Fruit fly (Drosophila melanogaster) whole organism, embryonic: ENCODE measurements around the gene rno.

Experiments used
- Adf1 ChIP-seq: fragments of 200-800 bp; sonication (Bioruptor generic); IDR thresholded peaks from 2 replicates; pipeline ENCODE4 v1.3.6; 2022; ENCODE audit warnings: missing biosample characterization, missing genetic modification characterization
- Atf-2 ChIP-seq: fragments of 200-800 bp; sonication (Bioruptor generic); optimal IDR thresholded peaks from 2 replicates; lab custom pipeline; 2016; ENCODE audit warnings: missing biosample characterization, missing genetic modification characterization
- CG10565 ChIP-seq: fragments of 200-800 bp; sonication (Bioruptor generic); optimal IDR thresholded peaks from 3 replicates; lab custom pipeline; 2016; ENCODE audit warnings: missing biosample characterization, mild to moderate bottlenecking, missing genetic modification characterization
- CG10959 ChIP-seq: fragments of 200-800 bp; sonication (Bioruptor generic); IDR thresholded peaks from 2 replicates; pipeline ENCODE4 v1.3.6; 2022; ENCODE audit warnings: missing biosample characterization, missing genetic modification characterization
- CG12071 ChIP-seq: fragments of 200-800 bp; sonication (Bioruptor generic); optimal IDR thresholded peaks from 3 replicates; lab custom pipeline; 2018; ENCODE audit warnings: missing biosample characterization, mild to moderate bottlenecking, missing genetic modification characterization
- CG1233 ChIP-seq: fragments of 200-800 bp; sonication (Bioruptor generic); optimal IDR thresholded peaks from 4 replicates; lab custom pipeline; 2018; ENCODE audit warnings: missing biosample characterization, mild to moderate bottlenecking, missing genetic modification characterization
- CG13624 ChIP-seq: fragments of 200-800 bp; sonication (Bioruptor generic); optimal IDR thresholded peaks from 2 replicates; lab custom pipeline; 2016; ENCODE audit warnings: missing biosample characterization, missing genetic modification characterization
- CG14050 ChIP-seq: fragments of 200-800 bp; sonication (Bioruptor generic); IDR thresholded peaks from 3 replicates; pipeline ENCODE4 v1.3.6; 2022; ENCODE audit warnings: missing biosample characterization, missing genetic modification characterization
- CG1647 ChIP-seq: fragments of 200-800 bp; sonication (Bioruptor generic); optimal IDR thresholded peaks from 3 replicates; lab custom pipeline; 2016; ENCODE audit warnings: missing biosample characterization, missing genetic modification characterization
- CG2678 ChIP-seq: fragments of 200-800 bp; sonication (Bioruptor generic); optimal IDR thresholded peaks from 3 replicates; lab custom pipeline; 2019; ENCODE audit warnings: missing biosample characterization, mild to moderate bottlenecking, missing genetic modification characterization, moderate library complexity
- CG30431 ChIP-seq: fragments of 200-800 bp; sonication (Bioruptor generic); optimal IDR thresholded peaks from 2 replicates; lab custom pipeline; 2017; ENCODE audit warnings: missing biosample characterization, missing genetic modification characterization
- CG3407 ChIP-seq: fragments of 200-800 bp; sonication (Bioruptor generic); optimal IDR thresholded peaks from 2 replicates; lab custom pipeline; 2018; ENCODE audit warnings: missing biosample characterization, mild to moderate bottlenecking, missing genetic modification characterization
- CG42726 ChIP-seq: fragments of 200-800 bp; sonication (Bioruptor generic); IDR thresholded peaks from 2 replicates; pipeline ENCODE4 v1.3.6; 2022; ENCODE audit warnings: missing biosample characterization, missing genetic modification characterization; ENCODE audit not compliant: partially characterized antibody
- CG4328 ChIP-seq: fragments of 200-800 bp; sonication (Bioruptor generic); optimal IDR thresholded peaks from 3 replicates; lab custom pipeline; 2017; ENCODE audit warnings: missing biosample characterization, missing genetic modification reagents, missing genetic modification characterization
- CG4730 ChIP-seq: fragments of 200-800 bp; sonication (Bioruptor generic); IDR thresholded peaks from 2 replicates; pipeline ENCODE4 v1.3.6; 2022; ENCODE audit warnings: missing biosample characterization, missing genetic modification characterization
- CG6813 ChIP-seq: fragments of 200-800 bp; sonication (Bioruptor generic); optimal IDR thresholded peaks from 2 replicates; lab custom pipeline; 2017; ENCODE audit warnings: missing biosample characterization, missing genetic modification characterization, mild to moderate bottlenecking, moderate library complexity, missing genetic modification reagents
- CG8281 ChIP-seq: fragments of 200-800 bp; sonication (Bioruptor generic); optimal IDR thresholded peaks from 2 replicates; lab custom pipeline; 2018; ENCODE audit warnings: missing biosample characterization, mild to moderate bottlenecking, missing genetic modification characterization, moderate library complexity
- CG8290 ChIP-seq, 3 experiments: fragments of 200-800 bp; sonication (Bioruptor generic); optimal IDR thresholded peaks; 2 replicates each; lab custom pipeline; 2016 to 2019; ENCODE audit warnings: missing biosample characterization in 3 of 3, missing genetic modification characterization in 3 of 3, mild to moderate bottlenecking in 2 of 3, moderate library complexity in 1 of 3
- D ChIP-seq, 2 experiments: fragments of 200-800 bp in 1 of 2; fragments of >200 bp in 1 of 2; sonication (Bioruptor generic) in 1 of 2; optimal IDR thresholded peaks; 2 replicates in 1 of 2; 3 replicates in 1 of 2; lab custom pipeline; 2017; ENCODE audit warnings: mild to moderate bottlenecking in 1 of 2, missing biosample characterization in 1 of 2, missing genetic modification characterization in 1 of 2, missing genetic modification reagents in 1 of 2
- Dfd ChIP-seq, 2 experiments: fragments of >200 bp; optimal IDR thresholded peaks; 2 replicates each; lab custom pipeline; 2017; ENCODE audit warnings: missing biosample characterization in 2 of 2, missing genetic modification characterization in 2 of 2
- Dip3 ChIP-seq: fragments of 200-800 bp; sonication (Bioruptor generic); optimal IDR thresholded peaks from 3 replicates; lab custom pipeline; 2016; ENCODE audit warnings: missing biosample characterization, missing genetic modification characterization
- Doc2 ChIP-seq: fragments of 200-800 bp; sonication (Bioruptor generic); IDR thresholded peaks from 2 replicates; pipeline ENCODE4 v1.3.6; 2022; ENCODE audit warnings: missing biosample characterization, missing genetic modification characterization
- HHEX ChIP-seq: fragments of 200-800 bp; sonication (Bioruptor generic); optimal IDR thresholded peaks from 3 replicates; lab custom pipeline; 2017; ENCODE audit warnings: missing biosample characterization, mild to moderate bottlenecking, missing genetic modification characterization, missing genetic modification reagents
- Mrtf ChIP-seq: fragments of 200-800 bp; sonication (Bioruptor generic); IDR thresholded peaks from 3 replicates; pipeline ENCODE4 v1.3.6; 2022; ENCODE audit warnings: missing biosample characterization, missing genetic modification characterization
- Myb ChIP-seq: fragments of 200-800 bp; sonication (Bioruptor generic); optimal IDR thresholded peaks from 2 replicates; lab custom pipeline; 2016; ENCODE audit warnings: missing biosample characterization, missing genetic modification characterization
- NFAT ChIP-seq: fragments of 200-800 bp; sonication (Bioruptor generic); IDR thresholded peaks from 2 replicates; pipeline ENCODE4 v1.3.6; 2022; ENCODE audit warnings: missing biosample characterization, missing genetic modification characterization
- Nf-YC ChIP-seq: fragments of 200-800 bp; optimal IDR thresholded peaks from 3 replicates; lab custom pipeline; 2019; ENCODE audit warnings: missing biosample characterization, mild to moderate bottlenecking, missing genetic modification characterization, moderate library complexity
- Pdp1 ChIP-seq, 2 experiments: fragments of 200-800 bp; sonication (Bioruptor generic); optimal IDR thresholded peaks; 3 replicates each; lab custom pipeline; 2016; ENCODE audit warnings: missing biosample characterization in 2 of 2, missing genetic modification characterization in 2 of 2, mild to moderate bottlenecking in 1 of 2, moderate library complexity in 1 of 2
- Rfx ChIP-seq: fragments of 200-800 bp; sonication (Bioruptor generic); IDR thresholded peaks from 2 replicates; pipeline ENCODE4 v1.3.6; 2022; ENCODE audit warnings: missing biosample characterization, missing genetic modification characterization
- Side ChIP-seq: fragments of 200-800 bp; sonication (Bioruptor generic); optimal IDR thresholded peaks from 2 replicates; lab custom pipeline; 2016; ENCODE audit warnings: missing biosample characterization, missing genetic modification characterization
- btn ChIP-seq: fragments of 200-800 bp; sonication (Bioruptor generic); optimal IDR thresholded peaks from 2 replicates; lab custom pipeline; 2016; ENCODE audit warnings: missing biosample characterization, missing genetic modification characterization
- crc ChIP-seq: fragments of 200-800 bp; sonication (Bioruptor generic); optimal IDR thresholded peaks from 2 replicates; lab custom pipeline; 2016; ENCODE audit warnings: missing biosample characterization, missing genetic modification characterization
- emc ChIP-seq: fragments of 200-800 bp; sonication (Bioruptor generic); optimal IDR thresholded peaks from 2 replicates; lab custom pipeline; 2016; ENCODE audit warnings: missing biosample characterization, missing genetic modification characterization
- fru ChIP-seq: fragments of >200 bp; optimal IDR thresholded peaks from 2 replicates; lab custom pipeline; 2017
- h ChIP-seq: fragments of >200 bp; optimal IDR thresholded peaks from 2 replicates; lab custom pipeline; 2017
- mirr ChIP-seq: fragments of 200-800 bp; sonication (Bioruptor generic); optimal IDR thresholded peaks from 3 replicates; lab custom pipeline; 2018; ENCODE audit warnings: missing biosample characterization, mild to moderate bottlenecking, missing genetic modification characterization
- nerfin-2 ChIP-seq: fragments of 200-800 bp; sonication (Bioruptor generic); IDR thresholded peaks from 2 replicates; pipeline ENCODE4 v1.3.6; 2022; ENCODE audit warnings: missing biosample characterization, missing genetic modification characterization; ENCODE audit not compliant: partially characterized antibody
- p53 ChIP-seq: fragments of 200-800 bp; sonication (Bioruptor generic); optimal IDR thresholded peaks from 2 replicates; lab custom pipeline; 2016; ENCODE audit warnings: missing biosample characterization, missing genetic modification characterization
- pan ChIP-seq, 4 experiments: fragments of >200 bp in 3 of 4; fragments of 200-800 bp in 1 of 4; sonication (Bioruptor generic) in 1 of 4; optimal IDR thresholded peaks in 3 of 4; IDR thresholded peaks in 1 of 4; 2 replicates each; pipeline versions ENCODE4 v1.3.6 to Lab custom; 2017 to 2022; ENCODE audit warnings: missing biosample characterization in 2 of 4, missing genetic modification characterization in 2 of 4, mixed read lengths in 1 of 4
- pzg ChIP-seq: fragments of 200-800 bp; sonication (Bioruptor generic); optimal IDR thresholded peaks from 3 replicates; lab custom pipeline; 2018; ENCODE audit warnings: missing biosample characterization, mild to moderate bottlenecking, missing genetic modification characterization, moderate library complexity
- row ChIP-seq: fragments of 200-800 bp; sonication (Bioruptor generic); IDR thresholded peaks from 3 replicates; pipeline ENCODE4 v1.3.6; 2022; ENCODE audit warnings: missing biosample characterization, missing genetic modification characterization
- seq ChIP-seq: fragments of 200-800 bp; sonication (Bioruptor generic); IDR thresholded peaks from 2 replicates; pipeline ENCODE4 v1.3.6; 2022; ENCODE audit warnings: missing biosample characterization, missing genetic modification characterization
- shn ChIP-seq: fragments of 200-800 bp; sonication (Bioruptor generic); optimal IDR thresholded peaks from 3 replicates; lab custom pipeline; 2016; ENCODE audit warnings: missing biosample characterization, missing genetic modification characterization
- sima ChIP-seq: fragments of 200-800 bp; sonication (Bioruptor generic); optimal IDR thresholded peaks from 2 replicates; lab custom pipeline; 2016; ENCODE audit warnings: missing biosample characterization, missing genetic modification characterization
- slbo ChIP-seq: fragments of 200-800 bp; sonication (Bioruptor generic); IDR thresholded peaks from 2 replicates; pipeline ENCODE4 v1.3.6; 2022; ENCODE audit warnings: missing biosample characterization, missing genetic modification characterization
- stwl ChIP-seq: fragments of 200-800 bp; sonication (Bioruptor generic); optimal IDR thresholded peaks from 3 replicates; lab custom pipeline; 2018; ENCODE audit warnings: missing biosample characterization, mild to moderate bottlenecking, missing genetic modification characterization, moderate library complexity
- sug ChIP-seq: fragments of 200-800 bp; optimal IDR thresholded peaks from 2 replicates; lab custom pipeline; 2019; ENCODE audit warnings: missing biosample characterization, mild to moderate bottlenecking, missing genetic modification characterization, moderate library complexity
- tin ChIP-seq: fragments of 200-800 bp; sonication (Bioruptor generic); optimal IDR thresholded peaks from 3 replicates; lab custom pipeline; 2016; ENCODE audit warnings: missing biosample characterization, missing genetic modification characterization
- wek ChIP-seq: fragments of 200-800 bp; sonication (Bioruptor generic); optimal IDR thresholded peaks from 3 replicates; lab custom pipeline; 2018; ENCODE audit warnings: missing biosample characterization, mild to moderate bottlenecking, missing genetic modification characterization, moderate library complexity
- wor ChIP-seq: fragments of 200-800 bp; sonication (Bioruptor generic); IDR thresholded peaks from 2 replicates; pipeline ENCODE4 v1.3.6; 2022; ENCODE audit warnings: missing biosample characterization, missing genetic modification characterization

The rno gene

DNA sequence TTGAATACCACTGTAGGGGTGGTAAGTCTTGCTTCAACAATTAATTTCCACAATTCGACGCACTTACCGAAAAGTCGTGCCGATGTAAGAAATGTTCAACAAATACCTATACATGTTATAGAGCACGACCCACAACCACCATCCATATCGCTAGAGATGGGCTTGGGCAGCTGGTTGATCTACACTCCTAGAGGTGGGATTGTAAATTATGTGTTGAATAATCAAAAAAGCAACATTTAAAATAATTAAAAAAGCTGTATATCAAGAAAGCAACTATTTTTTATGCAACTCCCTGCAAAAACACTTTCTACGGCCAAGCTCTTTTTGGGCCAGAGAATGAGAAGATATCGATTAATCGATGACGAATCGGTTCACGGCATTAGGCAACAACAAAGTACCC is 15.3 kb downstream of the rno start, which contains the start of the genes CG34140, Mkp and Mtch (continued):
- TF ChIP-seq sima (GFP tag; lab: Kevin White, UChicago) = peak; percentile 69
- peak; percentile 57 for TF ChIP-seq wor
- TF ChIP-seq CG1647 (GFP tag; lab: Kevin White, UChicago) = peak; percentile 83
- TF ChIP-seq seq (GFP tag; lab: Robert Waterston, UW) = peak; percentile 48; the same call in 1 of the 2 replicates
- TF ChIP-seq pan (optimal IDR thresholded peaks at IDR 0.05; lab: Kevin White, UChicago) = no peak
- TF ChIP-seq pan (GFP tag; optimal IDR thresholded peaks at IDR 0.05 in 1 of 2, IDR thresholded peaks at IDR 0.05 in 1 of 2) = peak in 1 of 2 experiments; percentile 80
- TF ChIP-seq Side (GFP tag; lab: Kevin White, UChicago) = peak; percentile 87
- TF ChIP-seq Dip3 (GFP tag; lab: Kevin White, UChicago) = peak; percentile 93
- TF ChIP-seq CG14050 (GFP tag; lab: Robert Waterston, UW) = peak; percentile 70; the same call in 2 of the 3 replicates
- TF ChIP-seq row (GFP tag; lab: Robert Waterston, UW) = peak; percentile 94
- no peak for TF ChIP-seq Dfd (GFP tag; optimal IDR thresholded peaks at IDR 0.05; lab: Kevin White, UChicago)
- TF ChIP-seq emc (GFP tag; lab: Kevin White, UChicago) = peak; percentile 68
- peak; percentile 82 for TF ChIP-seq pzg (GFP tag; lab: Kevin White, UChicago)
- peak; percentile 44 for TF ChIP-seq CG30431
- TF ChIP-seq h (lab: Kevin White, UChicago) = no peak
- 0 out of 3 replicates have a peak, but pooled peaks have one; percentile 51 for TF ChIP-seq Mrtf
- TF ChIP-seq HHEX (GFP tag; lab: Kevin White, UChicago) = peak; percentile 56
- TF ChIP-seq CG42726 (GFP tag; lab: Robert Waterston, UW) = 0 out of 2 replicates have a peak, but pooled peaks have one; percentile 59
- TF ChIP-seq Rfx (GFP tag; lab: Robert Waterston, UW) = peak; percentile 87
- no peak for TF ChIP-seq fru (lab: Kevin White, UChicago)
- no peak for TF ChIP-seq CG13624 (GFP tag; lab: Kevin White, UChicago)
- peak; percentile 74 for TF ChIP-seq CG1233 (GFP tag; lab: Kevin White, UChicago)
- TF ChIP-seq CG4328 (GFP tag; lab: Kevin White, UChicago) = peak; percentile 68
- TF ChIP-seq CG10959 (GFP tag; lab: Robert Waterston, UW) = peak; percentile 61; the same call in 1 of the 2 replicates
- peak; percentile 65 for TF ChIP-seq CG4730
- peak; percentile 88 for TF ChIP-seq CG8290 (GFP tag; optimal IDR thresholded peaks at IDR 0.05; lab: Kevin White, UChicago)
- TF ChIP-seq CG8290 (tag; optimal IDR thresholded peaks at IDR 0.05; lab: Kevin White, UChicago) = peak in 1 of 2 experiments; percentile 66
- no peak for TF ChIP-seq CG6813 (GFP tag; lab: Kevin White, UChicago)
- peak; percentile 72 for TF ChIP-seq Myb (GFP tag; lab: Kevin White, UChicago)
- TF ChIP-seq p53 = peak; percentile 70
- TF ChIP-seq wek (GFP tag; lab: Kevin White, UChicago) = peak; percentile 48
- peak; percentile 91 for TF ChIP-seq tin (GFP tag; lab: Kevin White, UChicago)
- TF ChIP-seq sug (tag; lab: Kevin White, UChicago) = no peak
- TF ChIP-seq Adf1 (GFP tag; lab: Robert Waterston, UW) = peak; percentile 60
- TF ChIP-seq mirr (GFP tag; lab: Kevin White, UChicago) = no peak
- peak; percentile 81 for TF ChIP-seq nerfin-2
- TF ChIP-seq slbo (GFP tag; lab: Robert Waterston, UW) = peak; percentile 88
- TF ChIP-seq Pdp1 (GFP tag; optimal IDR thresholded peaks at IDR 0.05; lab: Kevin White, UChicago) = peak; percentile 90 to 99
- TF ChIP-seq CG10565 = peak; percentile 4
- no peak for TF ChIP-seq Nf-YC (tag; lab: Kevin White, UChicago)
- no peak for TF ChIP-seq D (optimal IDR thresholded peaks at IDR 0.05; lab: Kevin White, UChicago)
- TF ChIP-seq D (GFP tag; optimal IDR thresholded peaks at IDR 0.05; lab: Kevin White, UChicago) = peak; percentile 60
- TF ChIP-seq crc (GFP tag; lab: Kevin White, UChicago) = peak; percentile 84
- peak; percentile 14 for TF ChIP-seq btn (GFP tag; lab: Kevin White, UChicago)
- TF ChIP-seq NFAT (GFP tag; lab: Robert Waterston, UW) = peak; percentile 76; the same call in 1 of the 2 replicates
- TF ChIP-seq Doc2 (GFP tag; lab: Robert Waterston, UW) = no peak
- no peak for TF ChIP-seq CG8281 (tag; lab: Kevin White, UChicago)
- TF ChIP-seq CG3407 (GFP tag; lab: Kevin White, UChicago) = no peak
- TF ChIP-seq Atf-2 = peak; percentile 83
- peak; percentile 67 for TF ChIP-seq stwl (tag; lab: Kevin White, UChicago)
- peak; percentile 80 for TF ChIP-seq shn (GFP tag; lab: Kevin White, UChicago)
- TF ChIP-seq CG2678 (tag; lab: Kevin White, UChicago) = no peak
- TF ChIP-seq CG12071 = no peak
